Fruit fly (Drosophila melanogaster) whole organism, embryonic: ENCODE results near the gene CG4452.

Source experiments
- Adf1 ChIP-seq: fragments of 200-800 bp; sonication (Bioruptor generic); IDR thresholded peaks from 2 replicates; pipeline ENCODE4 v1.3.6; 2022; ENCODE audit warnings: missing biosample characterization, missing genetic modification characterization
- Atf-2 ChIP-seq: fragments of 200-800 bp; sonication (Bioruptor generic); optimal IDR thresholded peaks from 2 replicates; lab custom pipeline; 2016; ENCODE audit warnings: missing biosample characterization, missing genetic modification characterization
- B-H1 ChIP-seq: fragments of 200-800 bp; sonication (Bioruptor generic); IDR thresholded peaks from 3 replicates; pipeline ENCODE4 v1.3.6; 2022; ENCODE audit warnings: missing biosample characterization, missing genetic modification characterization
- CG10267 ChIP-seq: fragments of 200-800 bp; sonication (Bioruptor generic); optimal IDR thresholded peaks from 2 replicates; lab custom pipeline; 2018; ENCODE audit warnings: missing biosample characterization, mild to moderate bottlenecking, missing genetic modification characterization, moderate library complexity
- CG10979 ChIP-seq: fragments of 200-800 bp; sonication (Bioruptor generic); optimal IDR thresholded peaks from 2 replicates; lab custom pipeline; 2018; ENCODE audit warnings: missing biosample characterization, mild to moderate bottlenecking, missing genetic modification characterization, moderate library complexity
- CG11504 ChIP-seq: fragments of 200-800 bp; sonication (Bioruptor generic); optimal IDR thresholded peaks from 3 replicates; lab custom pipeline; 2019; ENCODE audit warnings: missing biosample characterization, mild to moderate bottlenecking, missing genetic modification characterization, moderate library complexity
- CG12104 ChIP-seq: fragments of 200-800 bp; sonication (Bioruptor generic); optimal IDR thresholded peaks from 3 replicates; lab custom pipeline; 2016; ENCODE audit warnings: missing biosample characterization, missing genetic modification characterization
- CG17186 ChIP-seq: fragments of 200-800 bp; sonication (Bioruptor generic); optimal IDR thresholded peaks from 3 replicates; lab custom pipeline; 2017; ENCODE audit warnings: missing biosample characterization, missing genetic modification reagents, missing genetic modification characterization
- CG2116 ChIP-seq: fragments of 200-800 bp; sonication (Bioruptor generic); optimal IDR thresholded peaks from 3 replicates; lab custom pipeline; 2018; ENCODE audit warnings: missing biosample characterization, mild to moderate bottlenecking, missing genetic modification characterization
- CG2129 ChIP-seq: fragments of 200-800 bp; sonication (Bioruptor generic); IDR thresholded peaks from 2 replicates; pipeline ENCODE4 v1.3.6; 2022; ENCODE audit warnings: missing biosample characterization, missing genetic modification characterization; ENCODE audit not compliant: partially characterized antibody
- CG3163 ChIP-seq: fragments of 200-800 bp; sonication (Bioruptor generic); optimal IDR thresholded peaks from 3 replicates; lab custom pipeline; 2016; ENCODE audit warnings: missing biosample characterization, missing genetic modification characterization
- CG3847 ChIP-seq: fragments of 200-800 bp; sonication (Bioruptor generic); IDR thresholded peaks from 2 replicates; pipeline ENCODE4 v1.3.6; 2022; ENCODE audit warnings: missing biosample characterization, missing genetic modification characterization
- CG43689 ChIP-seq: fragments of 200-800 bp; sonication (Bioruptor generic); IDR thresholded peaks from 2 replicates; pipeline ENCODE4 v1.3.6; 2022; ENCODE audit warnings: missing biosample characterization, missing genetic modification characterization
- CG6272 ChIP-seq: fragments of 200-800 bp; sonication (Bioruptor generic); IDR thresholded peaks from 2 replicates; pipeline ENCODE4 v1.3.6; 2022; ENCODE audit warnings: missing biosample characterization, missing genetic modification characterization
- CG7372 ChIP-seq: fragments of 200-800 bp; sonication (Bioruptor generic); IDR thresholded peaks from 2 replicates; pipeline ENCODE4 v1.3.6; 2022; ENCODE audit warnings: missing biosample characterization, missing genetic modification characterization
- CG8924 ChIP-seq: fragments of 200-800 bp; optimal IDR thresholded peaks from 3 replicates; lab custom pipeline; 2019; ENCODE audit warnings: missing biosample characterization, mild to moderate bottlenecking, missing genetic modification characterization, moderate library complexity
- Dbx ChIP-seq: fragments of 200-800 bp; sonication (Bioruptor generic); IDR thresholded peaks from 3 replicates; pipeline ENCODE4 v1.3.6; 2022; ENCODE audit warnings: missing biosample characterization, missing genetic modification characterization
- Drgx ChIP-seq: fragments of 200-800 bp; sonication (Bioruptor generic); IDR thresholded peaks from 2 replicates; pipeline ENCODE4 v1.3.6; 2022; ENCODE audit warnings: missing biosample characterization, missing genetic modification characterization
- ERR ChIP-seq: fragments of 200-800 bp; sonication (Bioruptor generic); optimal IDR thresholded peaks from 2 replicates; lab custom pipeline; 2016; ENCODE audit warnings: missing biosample characterization, missing genetic modification characterization
- Eip74EF ChIP-seq, 2 experiments: fragments of 200-800 bp in 1 of 2; fragments of >200 bp in 1 of 2; sonication (Bioruptor generic) in 1 of 2; optimal IDR thresholded peaks; 2 replicates each; lab custom pipeline; 2017 to 2019; ENCODE audit warnings: missing biosample characterization in 2 of 2, missing genetic modification characterization in 2 of 2, mild to moderate bottlenecking in 1 of 2, moderate library complexity in 1 of 2
- Elba2 ChIP-seq: fragments of 200-800 bp; sonication (Bioruptor generic); optimal IDR thresholded peaks from 3 replicates; lab custom pipeline; 2016; ENCODE audit warnings: missing biosample characterization, missing genetic modification characterization
- Hey ChIP-seq: fragments of 200-800 bp; sonication (Bioruptor generic); optimal IDR thresholded peaks from 3 replicates; lab custom pipeline; 2018; ENCODE audit warnings: missing biosample characterization, mild to moderate bottlenecking, missing genetic modification characterization
- Poxn ChIP-seq: fragments of 200-800 bp; sonication (Bioruptor generic); IDR thresholded peaks from 2 replicates; pipeline ENCODE4 v1.3.6; 2022; ENCODE audit warnings: missing biosample characterization, missing genetic modification characterization
- Rx ChIP-seq: fragments of 200-800 bp; sonication (Bioruptor generic); IDR thresholded peaks from 2 replicates; pipeline ENCODE4 v1.3.6; 2022; ENCODE audit warnings: missing biosample characterization, missing genetic modification characterization
- Sry-δ ChIP-seq: fragments of 200-800 bp; sonication (Bioruptor generic); optimal IDR thresholded peaks from 2 replicates; lab custom pipeline; 2016; ENCODE audit warnings: missing biosample characterization, missing genetic modification characterization
- TFAM ChIP-seq: fragments of 200-800 bp; sonication (Bioruptor generic); optimal IDR thresholded peaks from 2 replicates; lab custom pipeline; 2017; ENCODE audit warnings: missing biosample characterization, missing genetic modification characterization, inconsistent platforms
- Xbp1 ChIP-seq: fragments of 200-800 bp; sonication (Bioruptor generic); optimal IDR thresholded peaks from 3 replicates; lab custom pipeline; 2016; ENCODE audit warnings: missing biosample characterization, mild to moderate bottlenecking, missing genetic modification characterization
- amos ChIP-seq: fragments of 200-800 bp; sonication (Bioruptor generic); IDR thresholded peaks from 2 replicates; pipeline ENCODE4 v1.3.6; 2022; ENCODE audit warnings: missing biosample characterization, missing genetic modification characterization; ENCODE audit not compliant: partially characterized antibody
- bsh ChIP-seq, 2 experiments: fragments of 200-800 bp; sonication (Bioruptor generic); optimal IDR thresholded peaks; 2 replicates each; lab custom pipeline; 2017 to 2018; ENCODE audit warnings: mild to moderate bottlenecking in 2 of 2, missing biosample characterization in 2 of 2, missing genetic modification characterization in 2 of 2, moderate library complexity in 1 of 2
- chinmo ChIP-seq: fragments of 200-800 bp; sonication (Bioruptor generic); IDR thresholded peaks from 4 replicates; pipeline ENCODE4 v1.3.6; 2022; ENCODE audit warnings: missing biosample characterization, missing genetic modification characterization; ENCODE audit not compliant: partially characterized antibody
- corto ChIP-seq: fragments of 200-800 bp; sonication (Bioruptor generic); optimal IDR thresholded peaks from 2 replicates; lab custom pipeline; 2016; ENCODE audit warnings: missing biosample characterization, mild to moderate bottlenecking, missing genetic modification characterization, moderate library complexity
- crol ChIP-seq: fragments of 200-800 bp; sonication (Bioruptor generic); IDR thresholded peaks from 2 replicates; pipeline ENCODE4 v1.3.6; 2022; ENCODE audit warnings: missing biosample characterization, missing genetic modification characterization
- cwo ChIP-seq: fragments of 200-800 bp; sonication (Bioruptor generic); optimal IDR thresholded peaks from 3 replicates; lab custom pipeline; 2017; ENCODE audit warnings: missing biosample characterization, missing genetic modification characterization, mild to moderate bottlenecking, moderate library complexity, missing genetic modification reagents
- danr ChIP-seq: fragments of 200-800 bp; sonication (Bioruptor generic); IDR thresholded peaks from 2 replicates; pipeline ENCODE4 v1.3.6; 2022; ENCODE audit warnings: missing biosample characterization, missing genetic modification characterization
- disco-r ChIP-seq: fragments of 200-800 bp; sonication (Bioruptor generic); optimal IDR thresholded peaks from 2 replicates; lab custom pipeline; 2016; ENCODE audit warnings: missing biosample characterization, missing genetic modification characterization
- esg ChIP-seq: fragments of 200-800 bp; sonication (Bioruptor generic); conservative IDR thresholded peaks from 2 replicates; pipeline ENCODE4 v1.3.6; 2022; ENCODE audit warnings: missing biosample characterization, missing genetic modification characterization
- hth ChIP-seq: fragments of >200 bp; optimal IDR thresholded peaks from 2 replicates; lab custom pipeline; 2017; ENCODE audit warnings: inconsistent platforms
- kah ChIP-seq: fragments of 200-800 bp; sonication (Bioruptor generic); optimal IDR thresholded peaks from 2 replicates; lab custom pipeline; 2018; ENCODE audit warnings: missing biosample characterization, mild to moderate bottlenecking, missing genetic modification characterization
- knrl ChIP-seq: fragments of 200-800 bp; sonication (Bioruptor generic); IDR thresholded peaks from 3 replicates; pipeline ENCODE4 v1.3.6; 2022; ENCODE audit warnings: missing biosample characterization, missing genetic modification characterization; ENCODE audit not compliant: partially characterized antibody
- lilli ChIP-seq: fragments of 200-800 bp; sonication (Bioruptor generic); optimal IDR thresholded peaks from 3 replicates; lab custom pipeline; 2016; ENCODE audit warnings: missing biosample characterization, missing genetic modification characterization
- maf-S ChIP-seq: fragments of 200-800 bp; sonication (Bioruptor generic); optimal IDR thresholded peaks from 2 replicates; lab custom pipeline; 2016; ENCODE audit warnings: missing biosample characterization, missing genetic modification characterization
- pita ChIP-seq: fragments of 200-800 bp; sonication (Bioruptor generic); optimal IDR thresholded peaks from 2 replicates; lab custom pipeline; 2017; ENCODE audit warnings: missing biosample characterization, mild to moderate bottlenecking, missing genetic modification characterization
- psq ChIP-seq: fragments of 200-800 bp; sonication (Bioruptor generic); optimal IDR thresholded peaks from 2 replicates; lab custom pipeline; 2017; ENCODE audit warnings: missing biosample characterization, missing genetic modification characterization
- rib ChIP-seq: fragments of 200-800 bp; sonication (Bioruptor generic); IDR thresholded peaks from 2 replicates; pipeline ENCODE4 v1.3.6; 2022; ENCODE audit warnings: missing biosample characterization, missing genetic modification characterization
- sens ChIP-seq: fragments of 200-800 bp; sonication (Bioruptor generic); peaks from one replicate; lab custom pipeline; 2016; ENCODE audit warnings: missing biosample characterization, missing genetic modification characterization
- stwl ChIP-seq: fragments of 200-800 bp; sonication (Bioruptor generic); optimal IDR thresholded peaks from 3 replicates; lab custom pipeline; 2018; ENCODE audit warnings: missing biosample characterization, mild to moderate bottlenecking, missing genetic modification characterization, moderate library complexity
- sug ChIP-seq: fragments of 200-800 bp; optimal IDR thresholded peaks from 2 replicates; lab custom pipeline; 2019; ENCODE audit warnings: missing biosample characterization, mild to moderate bottlenecking, missing genetic modification characterization, moderate library complexity
- toy ChIP-seq: fragments of 200-800 bp; sonication (Bioruptor generic); IDR thresholded peaks from 2 replicates; pipeline ENCODE4 v1.3.6; 2022; ENCODE audit warnings: missing biosample characterization, missing genetic modification characterization
- unpg ChIP-seq: fragments of 200-800 bp; sonication (Bioruptor generic); optimal IDR thresholded peaks from 3 replicates; lab custom pipeline; 2018; ENCODE audit warnings: missing biosample characterization, mild to moderate bottlenecking, missing genetic modification characterization, moderate library complexity

The CG4452 gene

dm6 chr3L:9357830-9358712, 9.1 kb upstream of the CG4452 start (continued):
- no peak for TF ChIP-seq pita
- TF ChIP-seq Dbx (GFP tag; lab: Robert Waterston, UW): no peak
- TF ChIP-seq knrl: no peak
- no peak for TF ChIP-seq Atf-2 (GFP tag; lab: Kevin White, UChicago)
- TF ChIP-seq psq (GFP tag; lab: Kevin White, UChicago): peak; percentile 13
- no peak for TF ChIP-seq hth (lab: Kevin White, UChicago)
- TF ChIP-seq CG10267 (tag; lab: Kevin White, UChicago): no peak
- TF ChIP-seq sens: no peak
- TF ChIP-seq Hey (tag; lab: Kevin White, UChicago): peak; percentile 74
- TF ChIP-seq chinmo (GFP tag; lab: Robert Waterston, UW): peak; percentile 72; the same call in 2 of the 4 replicates
- no peak for TF ChIP-seq unpg (GFP tag; lab: Kevin White, UChicago)
- no peak for TF ChIP-seq Eip74EF (GFP tag; optimal IDR thresholded peaks at IDR 0.05; lab: Kevin White, UChicago)
- peak; percentile 20 for TF ChIP-seq kah
- TF ChIP-seq amos (GFP tag; lab: Robert Waterston, UW): peak; percentile 16; the same call in 1 of the 2 replicates
- peak in 1 of 2 experiments; percentile 45 for TF ChIP-seq bsh (GFP tag; optimal IDR thresholded peaks at IDR 0.05; lab: Kevin White, UChicago)
- TF ChIP-seq maf-S (GFP tag; lab: Kevin White, UChicago): no peak
- peak; percentile 93 for TF ChIP-seq crol
- TF ChIP-seq CG43689 (GFP tag; lab: Robert Waterston, UW): no peak
- TF ChIP-seq CG6272 (GFP tag; lab: Robert Waterston, UW): no peak
- no peak for TF ChIP-seq CG3163 (GFP tag; lab: Kevin White, UChicago)
- TF ChIP-seq lilli: no peak
- TF ChIP-seq cwo (GFP tag; lab: Kevin White, UChicago): peak; percentile 21
- TF ChIP-seq CG10979: no peak
- TF ChIP-seq CG2116 (GFP tag; lab: Kevin White, UChicago): no peak
- TF ChIP-seq CG7372 (GFP tag; lab: Robert Waterston, UW): no peak
- peak; percentile 5 for TF ChIP-seq CG8924 (tag; lab: Kevin White, UChicago)
- TF ChIP-seq Elba2 (GFP tag; lab: Kevin White, UChicago): peak; percentile 43
- TF ChIP-seq CG17186: no peak
- TF ChIP-seq esg: no peak
- no peak for TF ChIP-seq CG2129 (GFP tag; lab: Robert Waterston, UW)
- TF ChIP-seq CG11504: no peak
- no peak for TF ChIP-seq Xbp1 (GFP tag; lab: Kevin White, UChicago)
- no peak for TF ChIP-seq Poxn (GFP tag; lab: Robert Waterston, UW)
- TF ChIP-seq sug (tag; lab: Kevin White, UChicago): peak; percentile 52
- TF ChIP-seq rib (GFP tag; lab: Robert Waterston, UW): 0 out of 2 replicates have a peak, but pooled peaks have one; percentile 28
- peak; percentile 44; the same call in 1 of the 2 replicates for TF ChIP-seq Drgx (GFP tag; lab: Robert Waterston, UW)
- no peak for TF ChIP-seq B-H1 (GFP tag; lab: Robert Waterston, UW)
- no peak for TF ChIP-seq CG12104 (GFP tag; lab: Kevin White, UChicago)
- no peak for TF ChIP-seq Rx (GFP tag; lab: Robert Waterston, UW)
- TF ChIP-seq corto: peak; percentile 64
- no peak for TF ChIP-seq CG3847 (GFP tag; lab: Robert Waterston, UW)
- no peak for TF ChIP-seq TFAM (GFP tag; lab: Kevin White, UChicago)
- no peak for TF ChIP-seq toy (GFP tag; lab: Robert Waterston, UW)
- TF ChIP-seq stwl (tag; lab: Kevin White, UChicago): no peak
- no peak for TF ChIP-seq disco-r
- TF ChIP-seq Adf1 (GFP tag; lab: Robert Waterston, UW): peak; percentile 92
- TF ChIP-seq ERR (GFP tag; lab: Kevin White, UChicago): peak; percentile 98
- no peak for TF ChIP-seq danr (GFP tag; lab: Robert Waterston, UW)
- TF ChIP-seq Sry-δ: no peak
